Worm (Caenorhabditis elegans): ENCODE results near the gene E02A10.3.

E02A10.3 gene

ce11 chrV:12629743-12630142, 50.3 kb downstream of the E02A10.3 start, which contains the start of gene F56H9.6:
Gene F56H9.6 (minus strand): TSS chrV:12629843.
- TF ChIP-seq K09A11.1 (tag; optimal IDR thresholded peaks at IDR 0.05; ENCODE audit: insufficient read depth), result no peak
- no peak for TF ChIP-seq unc-42 (tag; optimal IDR thresholded peaks at IDR 0.05)
- no peak for TF ChIP-seq T23F11.4 (GFP tag; optimal IDR thresholded peaks at IDR 0.05)
- no peak for TF ChIP-seq Y22D7AL.16 (tag; optimal IDR thresholded peaks at IDR 0.05)
- TF ChIP-seq pqm-1 (tag; optimal IDR thresholded peaks at IDR 0.05), result no peak
- no peak for TF ChIP-seq nfya-1 (tag; optimal IDR thresholded peaks at IDR 0.05)
- TF ChIP-seq ahr-1 (tag; optimal IDR thresholded peaks at IDR 0.05), result no peak
- TF ChIP-seq C08G9.2 (tag; optimal IDR thresholded peaks at IDR 0.05), result no peak
- TF ChIP-seq unc-55 (GFP tag; optimal IDR thresholded peaks at IDR 0.05), result no peak
- TF ChIP-seq ceh-24 (tag; optimal IDR thresholded peaks at IDR 0.05), result no peak
- TF ChIP-seq dmd-4 (tag; optimal IDR thresholded peaks at IDR 0.05; ENCODE audit: borderline replicate concordance), result no peak
- TF ChIP-seq nhr-11 (tag; optimal IDR thresholded peaks at IDR 0.05), result no peak
- TF ChIP-seq ceh-6 (GFP tag; optimal IDR thresholded peaks at IDR 0.05), result no peak
- no peak for TF ChIP-seq ceh-31 (tag; optimal IDR thresholded peaks at IDR 0.05)

ce11 chrV:12632048-12632447, 52.6 kb downstream of the E02A10.3 start, which contains the start of gene srx-113:
Gene srx-113 (minus strand): TSS chrV:12632148.
- TF ChIP-seq elt-2 (tag; optimal IDR thresholded peaks at IDR 0.05), result no peak
- no peak for TF ChIP-seq che-1 (tag; optimal IDR thresholded peaks at IDR 0.05)
- no peak for TF ChIP-seq ceh-19 (GFP tag; optimal IDR thresholded peaks at IDR 0.05)
- TF ChIP-seq gmeb-2 (tag; optimal IDR thresholded peaks at IDR 0.05), result no peak
- no peak for TF ChIP-seq fkh-10 (GFP tag; optimal IDR thresholded peaks at IDR 0.05)
- TF ChIP-seq unc-55 (GFP tag; optimal IDR thresholded peaks at IDR 0.05), result no peak
- TF ChIP-seq K09A11.1 (tag; optimal IDR thresholded peaks at IDR 0.05; ENCODE audit: insufficient read depth), result no peak

ce11 chrV:12633046-12633445, 53.6 kb downstream of the E02A10.3 start:
- TF ChIP-seq ceh-18 (tag; optimal IDR thresholded peaks at IDR 0.05) (no peak), sox-4 (tag; optimal IDR thresholded peaks at IDR 0.05) (peak; percentile 36), ceh-19 (GFP tag; optimal IDR thresholded peaks at IDR 0.05) (no peak), pat-9 (tag; optimal IDR thresholded peaks at IDR 0.05) (no peak), pqm-1 (tag; optimal IDR thresholded peaks at IDR 0.05) (no peak), hlh-15 (tag; optimal IDR thresholded peaks at IDR 0.05) (no peak)

- TF ChIP-seq sox-4 (tag; optimal IDR thresholded peaks at IDR 0.05) (no peak), elt-2 (tag; optimal IDR thresholded peaks at IDR 0.05) (peak; percentile 93), pha-2 (tag; optimal IDR thresholded peaks at IDR 0.05) (no peak), Y22D7AL.16 (tag; optimal IDR thresholded peaks at IDR 0.05) (no peak)
Measured at ce11 chrV:12634050-12634449, 54.7 kb downstream of the E02A10.3 start.

DNA sequence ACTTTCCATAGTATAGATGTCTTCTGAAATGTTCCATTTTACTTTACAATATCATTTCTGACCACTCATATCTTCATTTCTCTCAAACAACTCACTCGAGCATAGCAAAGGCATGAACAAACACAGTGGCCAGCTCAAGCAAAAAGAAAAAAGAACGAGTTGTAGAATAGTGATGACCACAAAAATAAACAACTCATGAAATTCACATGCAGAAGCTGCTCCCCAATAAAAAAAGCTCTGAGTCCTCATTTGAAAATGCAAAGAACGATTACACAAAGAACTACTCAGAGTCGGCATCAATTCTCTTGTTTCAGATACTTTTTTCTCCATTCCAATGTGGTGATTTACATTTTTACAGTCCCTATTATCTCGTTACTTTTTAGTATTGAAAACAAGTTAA, 55.3 kb downstream of the E02A10.3 start:
- TF ChIP-seq hlh-15 (tag; optimal IDR thresholded peaks at IDR 0.05) (no peak), che-1 (tag; optimal IDR thresholded peaks at IDR 0.05) (no peak), unc-86 (tag; optimal IDR thresholded peaks at IDR 0.05) (no peak), elt-2 (tag; optimal IDR thresholded peaks at IDR 0.05) (no peak), tbx-2 (tag; optimal IDR thresholded peaks at IDR 0.05) (no peak)

- TF ChIP-seq pax-1 (tag; optimal IDR thresholded peaks at IDR 0.05), result no peak
Measured at ce11 chrV:12635218-12635617, 55.8 kb downstream of the E02A10.3 start.

DNA sequence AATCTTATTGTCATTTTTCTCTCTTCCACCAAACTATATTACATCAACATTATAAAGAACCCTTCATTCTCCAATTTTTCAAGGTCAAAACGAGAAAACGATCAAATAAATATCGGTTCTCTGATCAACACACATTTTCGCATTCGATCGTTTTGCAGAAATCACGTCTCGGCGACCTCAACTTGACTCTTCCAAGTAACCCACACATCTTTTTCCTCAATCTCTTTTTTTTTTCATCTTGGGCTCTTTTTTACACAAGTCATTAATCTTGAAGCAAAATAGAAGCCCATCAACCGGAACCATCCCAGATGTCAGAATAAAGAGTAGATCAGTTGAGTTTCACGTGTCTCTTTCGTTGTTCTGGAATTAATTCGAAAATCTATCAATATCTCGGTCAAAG, 56.8 kb downstream of the E02A10.3 start:
- TF ChIP-seq fkh-10 (GFP tag; optimal IDR thresholded peaks at IDR 0.05), result no peak
- no peak for TF ChIP-seq sox-2 (GFP tag; IDR thresholded peaks at IDR 0.05)
- peak; percentile 3 for TF ChIP-seq hlh-8 (tag; optimal IDR thresholded peaks at IDR 0.05)
- TF ChIP-seq unc-55 (GFP tag; optimal IDR thresholded peaks at IDR 0.05), result no peak
